Fruit fly (Drosophila melanogaster): Measurements from ENCODE around the gene CG8149.

- TF ChIP-seq CG8319 (GFP tag; optimal IDR thresholded peaks at IDR 0.05) (no peak), CG3919 (GFP tag; optimal IDR thresholded peaks at IDR 0.05) (no peak), CG16779 (tag; optimal IDR thresholded peaks at IDR 0.05) (no peak), net (GFP tag; optimal IDR thresholded peaks at IDR 0.05) (no peak), Blimp-1 (GFP tag; optimal IDR thresholded peaks at IDR 0.05) (no peak), CG15336 (GFP tag; IDR thresholded peaks at IDR 0.05) (no peak), CG6854 (GFP tag; optimal IDR thresholded peaks at IDR 0.05) (no peak), pdm3 (GFP tag; optimal IDR thresholded peaks at IDR 0.05) (no peak), dac (GFP tag; optimal IDR thresholded peaks at IDR 0.05) (no peak), CG1621 (tag; optimal IDR thresholded peaks at IDR 0.05) (no peak)
Measured at dm6 chr3R:9501489-9502415, 2.7 kb upstream of the CG8149 start.

Measured in whole organism, prepupa.